Fruit fly (Drosophila melanogaster): Measurements from ENCODE around the gene CG31954.

The CG31954 gene

DNA sequence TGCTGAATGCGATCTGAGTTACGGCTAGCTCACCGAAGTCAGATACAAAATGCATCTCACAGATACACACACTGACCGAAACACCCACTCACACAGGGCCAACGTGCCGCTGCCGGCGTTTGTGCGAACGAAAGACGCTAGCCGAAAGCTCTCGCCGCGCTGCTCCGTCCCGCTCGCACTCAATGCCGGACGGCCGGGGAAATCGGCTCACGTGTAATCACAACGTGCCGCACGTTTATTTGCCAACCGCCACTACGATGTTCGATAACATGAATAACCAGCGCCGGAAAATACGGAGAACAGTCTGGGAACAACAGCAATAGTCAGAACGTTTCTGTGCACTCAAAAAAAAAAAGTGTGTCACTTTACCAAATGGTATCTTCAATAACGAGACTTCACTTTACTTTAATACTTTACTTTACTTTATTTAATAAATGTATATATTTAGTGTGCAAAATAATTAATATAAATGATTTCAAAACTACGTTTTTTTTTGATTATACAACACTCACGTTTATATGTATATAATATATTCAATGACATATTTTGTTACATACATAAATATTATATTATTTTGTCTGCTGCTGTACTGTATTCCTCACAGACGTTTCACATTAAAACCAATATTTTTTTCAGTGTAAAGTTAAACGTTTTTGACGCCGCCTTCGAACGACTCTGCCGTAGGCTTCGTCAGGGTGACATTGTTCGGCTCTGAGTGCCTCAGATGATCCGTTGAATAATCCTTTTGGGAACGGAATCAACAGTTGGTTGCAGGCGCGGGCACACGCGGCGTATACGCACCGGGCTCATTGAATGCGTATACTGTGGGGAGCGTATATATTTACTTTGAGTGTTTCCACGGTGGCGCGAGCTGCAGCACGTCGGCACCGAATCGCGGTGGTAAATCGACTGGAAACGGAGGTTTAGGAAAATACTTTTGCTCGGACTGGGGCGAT is 2.4 kb downstream of the CG31954 start, which contains the start of gene tim (continued):
- TF ChIP-seq Drgx (GFP tag; IDR thresholded peaks at IDR 0.05) = peak; percentile 13; the same call in 1 of the 2 replicates
- TF ChIP-seq CG9437 (GFP tag; optimal IDR thresholded peaks at IDR 0.05) = peak; percentile 73
- no peak for TF ChIP-seq Doc3 (GFP tag; IDR thresholded peaks at IDR 0.05; ENCODE audit: partially characterized antibody)
- no peak for TF ChIP-seq C15 (GFP tag; IDR thresholded peaks at IDR 0.05)
- no peak for TF ChIP-seq Ada2b (GFP tag; IDR thresholded peaks at IDR 0.05)
- TF ChIP-seq CG2116 (GFP tag; optimal IDR thresholded peaks at IDR 0.05) = no peak
- TF ChIP-seq Blimp-1 (GFP tag; optimal IDR thresholded peaks at IDR 0.05) = peak; percentile 50
- no peak for TF ChIP-seq CG18476 (GFP tag; optimal IDR thresholded peaks at IDR 0.05)
- peak; percentile 64 for TF ChIP-seq phol (tag; optimal IDR thresholded peaks at IDR 0.05)
- no peak for TF ChIP-seq CG17829 (tag; optimal IDR thresholded peaks at IDR 0.05)
- no peak for TF ChIP-seq CG31224 (GFP tag; IDR thresholded peaks at IDR 0.05)
- TF ChIP-seq Eip74EF (GFP tag; optimal IDR thresholded peaks at IDR 0.05) = no peak
- no peak for TF ChIP-seq CG4730 (GFP tag; IDR thresholded peaks at IDR 0.05)
- 0 out of 2 replicates have a peak, but pooled peaks have one; percentile 24 for TF ChIP-seq CG42726 (GFP tag; IDR thresholded peaks at IDR 0.05; ENCODE audit: partially characterized antibody)
- peak; percentile 31 for TF ChIP-seq CG10209 (GFP tag; optimal IDR thresholded peaks at IDR 0.05)
- no peak for TF ChIP-seq CG13894 (tag; optimal IDR thresholded peaks at IDR 0.05)
- no peak for TF ChIP-seq ken (GFP tag; IDR thresholded peaks at IDR 0.05)
- no peak for TF ChIP-seq CG31388 (GFP tag; optimal IDR thresholded peaks at IDR 0.05)
- peak; percentile 37; the same call in 1 of the 2 replicates for TF ChIP-seq seq (GFP tag; IDR thresholded peaks at IDR 0.05)
- TF ChIP-seq kah (GFP tag; optimal IDR thresholded peaks at IDR 0.05) = peak; percentile 75
- TF ChIP-seq CG2678 (tag; optimal IDR thresholded peaks at IDR 0.05) = no peak
- TF ChIP-seq Rx (GFP tag; IDR thresholded peaks at IDR 0.05) = no peak
- no peak for TF ChIP-seq CG33557 (GFP tag; optimal IDR thresholded peaks at IDR 0.05)
- no peak for TF ChIP-seq CG17912 (GFP tag; optimal IDR thresholded peaks at IDR 0.05)
- no peak; the same call in 1 of the 2 replicates for TF ChIP-seq MBD-R2 (GFP tag; IDR thresholded peaks at IDR 0.05)
- TF ChIP-seq Side (GFP tag; optimal IDR thresholded peaks at IDR 0.05) = no peak
- no peak for TF ChIP-seq CG3065 (GFP tag; optimal IDR thresholded peaks at IDR 0.05)
- TF ChIP-seq ham (GFP tag; IDR thresholded peaks at IDR 0.05) = no peak
- no peak for TF ChIP-seq dan (GFP tag; IDR thresholded peaks at IDR 0.05)
- TF ChIP-seq CG4707 (GFP tag; optimal IDR thresholded peaks at IDR 0.05) = no peak
- no peak for TF ChIP-seq so (GFP tag; IDR thresholded peaks at IDR 0.05)
- peak; percentile 44 for TF ChIP-seq Meics (GFP tag; optimal IDR thresholded peaks at IDR 0.05)
- TF ChIP-seq CG15514 (GFP tag; optimal IDR thresholded peaks at IDR 0.05) = peak; percentile 20
- peak; percentile 77 for TF ChIP-seq Sox102F (GFP tag; optimal IDR thresholded peaks at IDR 0.05)
- TF ChIP-seq CG14050 (GFP tag; IDR thresholded peaks at IDR 0.05) = no peak
- TF ChIP-seq vvl (GFP tag; IDR thresholded peaks at IDR 0.05) = peak; percentile 46
- TF ChIP-seq tgo (GFP tag; IDR thresholded peaks at IDR 0.05) = no peak; the same call in 2 of the 3 replicates
- TF ChIP-seq Poxn (GFP tag; IDR thresholded peaks at IDR 0.05) = no peak
- TF ChIP-seq Kr (GFP tag; optimal IDR thresholded peaks at IDR 0.05) = no peak
- TF ChIP-seq CG7372 (GFP tag; IDR thresholded peaks at IDR 0.05) = peak; percentile 54
- TF ChIP-seq CG12104 (GFP tag; optimal IDR thresholded peaks at IDR 0.05) = peak; percentile 31
- TF ChIP-seq ERR (GFP tag; optimal IDR thresholded peaks at IDR 0.05) = no peak
- TF ChIP-seq CG15073 (GFP tag; optimal IDR thresholded peaks at IDR 0.05) = no peak
